Worm (Caenorhabditis elegans): ENCODE measurements around the gene C35A5.8.
A peak's percentile ranks its signal among the peaks of the same experiment; 100 is the strongest.

Gene C35A5.8

ce11 chrV:10564830-10565365 is 39.2 kb upstream of the C35A5.8 start, which contains the start of gene cat-4:
Gene cat-4 (plus strand): TSS chrV:10564880.
- TF ChIP-seq mes-4 (tag; optimal IDR thresholded peaks at IDR 0.05) (no peak), attf-3 (GFP tag; conservative IDR thresholded peaks at IDR 0.05) (no peak), nhr-80 (tag; optimal IDR thresholded peaks at IDR 0.05) (peak; percentile 31)

- TF ChIP-seq ceh-79 (tag; optimal IDR thresholded peaks at IDR 0.05) (no peak), gei-17 (GFP tag; optimal IDR thresholded peaks at IDR 0.05) (no peak), ceh-100 (GFP tag; IDR thresholded peaks at IDR 0.05) (no peak), ccch-3 (GFP tag; optimal IDR thresholded peaks at IDR 0.05) (no peak), sptf-2 (GFP tag; optimal IDR thresholded peaks at IDR 0.05) (no peak), F57C9.4 (tag; optimal IDR thresholded peaks at IDR 0.05) (no peak), xnd-1 (tag; optimal IDR thresholded peaks at IDR 0.05) (no peak), lin-40 (tag; optimal IDR thresholded peaks at IDR 0.05) (no peak), egl-18 (GFP tag; IDR thresholded peaks at IDR 0.05) (no peak), F52B5.7 (tag; optimal IDR thresholded peaks at IDR 0.05) (no peak), B0261.1 (tag; optimal IDR thresholded peaks at IDR 0.05) (no peak), lsl-1 (GFP tag; optimal IDR thresholded peaks at IDR 0.05) (no peak), ekl-4 (GFP tag; IDR thresholded peaks at IDR 0.05) (no peak), repo-1 (tag; optimal IDR thresholded peaks at IDR 0.05) (no peak), Y79H2A.3 (GFP tag; conservative IDR thresholded peaks at IDR 0.05) (no peak), zfh-2 (GFP tag; conservative IDR thresholded peaks at IDR 0.05) (no peak), K11D2.4 (GFP tag; IDR thresholded peaks at IDR 0.05) (no peak), ZK185.1 (tag; optimal IDR thresholded peaks at IDR 0.05; ENCODE audit: poor library complexity, severe bottlenecking) (no peak), rcor-1 (GFP tag; IDR thresholded peaks at IDR 0.05) (no peak)
Observed at ce11 chrV:10564140-10564539, 38.4 kb upstream of the C35A5.8 start.

- peak; percentile 60 for TF ChIP-seq nhr-80 (tag; optimal IDR thresholded peaks at IDR 0.05)
- TF ChIP-seq atf-7 (tag; optimal IDR thresholded peaks at IDR 0.05) = peak; percentile 63
- no peak for TF ChIP-seq gei-17 (GFP tag; optimal IDR thresholded peaks at IDR 0.05)
- TF ChIP-seq cebp-1 (GFP tag; IDR thresholded peaks at IDR 0.05) = no peak
- TF ChIP-seq cebp-1 (tag; optimal IDR thresholded peaks at IDR 0.05) = no peak
Observed at ce11 chrV:10562817-10563216, 37.1 kb upstream of the C35A5.8 start.

ce11 chrV:10561632-10562031 is 35.9 kb upstream of the C35A5.8 start:
- TF ChIP-seq sdz-38 (tag; optimal IDR thresholded peaks at IDR 0.05) (no peak), Y67H2A.10 (GFP tag; conservative IDR thresholded peaks at IDR 0.05) (no peak), egrh-3 (GFP tag; IDR thresholded peaks at IDR 0.05) (peak; percentile 52; the same call in 1 of the 2 replicates), ztf-22 (GFP tag; optimal IDR thresholded peaks at IDR 0.05) (peak; percentile 30)

ce11 chrV:10560621-10561020 is 34.9 kb upstream of the C35A5.8 start, which contains the start of gene col-152:
Gene col-152 (plus strand): TSS chrV:10560921.
- TF ChIP-seq dox-1 (GFP tag; IDR thresholded peaks at IDR 0.05) = no peak
- no peak for TF ChIP-seq ztf-22 (GFP tag; optimal IDR thresholded peaks at IDR 0.05)
- TF ChIP-seq B0336.3 (GFP tag; IDR thresholded peaks at IDR 0.05) = no peak
- TF ChIP-seq C17E4.6 (GFP tag; IDR thresholded peaks at IDR 0.05) = no peak
- TF ChIP-seq F57C9.4 (tag; optimal IDR thresholded peaks at IDR 0.05) = no peak

All from whole organism, young adult.